Worm (Caenorhabditis elegans): ENCODE results near the gene wrm-1.

DNA sequence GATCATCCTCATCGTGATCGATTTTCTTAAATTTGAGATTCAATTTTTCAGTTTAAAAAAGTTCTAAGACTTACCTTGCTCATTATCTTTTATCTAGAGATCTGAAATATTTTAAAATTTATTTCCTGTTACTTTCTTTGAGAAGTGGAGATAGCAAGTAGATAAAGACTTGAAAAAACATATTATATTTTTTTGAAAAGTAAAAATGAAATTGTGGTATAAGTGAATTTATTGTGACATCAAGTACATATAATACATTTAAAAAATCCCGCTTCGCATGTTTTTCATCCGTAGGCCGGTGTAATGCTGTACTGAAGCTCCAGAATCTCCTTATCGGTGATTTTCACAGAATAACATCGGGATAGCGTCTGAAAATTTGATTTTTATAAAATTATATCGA is 25.4 kb upstream of the wrm-1 start, which contains the start of gene B0336.7:
- no peak for TF ChIP-seq him-1 (tag; optimal IDR thresholded peaks at IDR 0.05)
- TF ChIP-seq dao-5 (tag; optimal IDR thresholded peaks at IDR 0.05), result no peak
- TF ChIP-seq W03F9.2 (tag; optimal IDR thresholded peaks at IDR 0.05), result no peak
